Worm (Caenorhabditis elegans): Measurements from ENCODE around the gene mec-18.

Gene mec-18

DNA sequence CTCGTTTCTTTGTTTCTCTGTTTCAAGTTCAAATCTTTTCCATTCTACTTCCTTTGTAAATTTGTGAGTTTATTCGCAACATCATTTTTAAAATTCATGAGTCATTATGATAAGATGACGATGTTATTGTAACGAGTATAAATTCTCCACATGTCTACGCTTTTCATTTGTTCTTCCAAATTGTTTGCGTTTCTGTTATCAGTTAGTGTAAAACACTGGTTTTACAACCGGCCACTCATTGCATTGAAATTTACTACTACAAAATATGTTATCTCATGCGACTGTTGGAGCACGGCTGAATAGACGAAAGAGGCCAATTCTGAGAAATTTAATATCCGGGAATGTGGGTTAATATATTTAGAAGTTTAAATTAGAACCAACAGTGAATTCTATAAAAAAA, 8.4 kb upstream of the mec-18 start, which contains the start of gene C52B9.19:
C52B9.19 (plus strand) TSS at position 176 of the 400 bp plus-strand sequence.
- TF ChIP-seq fos-1 (tag; optimal IDR thresholded peaks at IDR 0.05): peak; percentile 53
- no peak for TF ChIP-seq unc-55 (GFP tag; optimal IDR thresholded peaks at IDR 0.05)
- TF ChIP-seq crh-2 (tag; optimal IDR thresholded peaks at IDR 0.05): peak; percentile 12

DNA sequence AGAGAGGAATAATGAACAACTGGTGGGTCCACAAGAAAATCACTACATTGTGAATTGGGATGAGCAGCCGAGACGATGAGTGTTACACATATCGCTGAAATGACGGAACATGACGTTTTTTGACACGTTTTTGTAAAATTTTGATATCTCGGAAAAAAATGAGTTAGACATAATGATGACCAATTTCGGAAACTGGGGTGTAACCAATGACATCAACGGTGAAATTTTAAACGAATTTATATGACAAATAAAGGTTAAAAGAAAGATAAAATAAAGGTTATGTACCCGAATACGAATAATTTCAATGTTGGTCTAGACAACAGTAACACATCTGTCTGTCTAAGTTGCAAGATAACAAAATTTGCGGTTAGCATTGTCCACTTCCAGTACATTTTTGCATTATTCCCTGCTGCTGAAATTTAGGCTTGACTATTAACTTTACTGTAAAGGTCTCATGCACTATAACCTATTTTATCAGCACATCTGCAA, 5.3 kb upstream of the mec-18 start, which contains the start of the genes twk-28 and ets-9:
twk-28 (minus strand) TSS at position 51 of the 489 bp plus-strand sequence.
ets-9 (plus strand) TSS at position 410 of the 489 bp plus-strand sequence.
- no peak for TF ChIP-seq nhr-23 (tag; optimal IDR thresholded peaks at IDR 0.05)
- TF ChIP-seq ZK546.5 (tag; optimal IDR thresholded peaks at IDR 0.05): no peak
- no peak for TF ChIP-seq unc-39 (tag; optimal IDR thresholded peaks at IDR 0.05)
- no peak for TF ChIP-seq ama-1 (optimal IDR thresholded peaks at IDR 0.05)
- TF ChIP-seq mdl-1 (tag; optimal IDR thresholded peaks at IDR 0.05): no peak
- no peak for TF ChIP-seq fos-1 (tag; optimal IDR thresholded peaks at IDR 0.05)
- no peak for TF ChIP-seq snpc-4 (tag; optimal IDR thresholded peaks at IDR 0.05)
- no peak for TF ChIP-seq mbf-1 (tag; optimal IDR thresholded peaks at IDR 0.05)
- no peak for TF ChIP-seq sem-4 (tag; optimal IDR thresholded peaks at IDR 0.05)
- no peak for TF ChIP-seq ztf-4 (tag; optimal IDR thresholded peaks at IDR 0.05)
- no peak for TF ChIP-seq ztf-11 (tag; optimal IDR thresholded peaks at IDR 0.05)
- TF ChIP-seq lin-11 (tag; optimal IDR thresholded peaks at IDR 0.05): no peak
- no peak for TF ChIP-seq mab-5 (tag; optimal IDR thresholded peaks at IDR 0.05)
- TF ChIP-seq lsy-2 (tag; optimal IDR thresholded peaks at IDR 0.05): no peak
- TF ChIP-seq lin-13 (GFP tag; optimal IDR thresholded peaks at IDR 0.05): no peak
- no peak for TF ChIP-seq nhr-12 (tag; optimal IDR thresholded peaks at IDR 0.05)
- TF ChIP-seq dmd-4 (tag; optimal IDR thresholded peaks at IDR 0.05): no peak

DNA sequence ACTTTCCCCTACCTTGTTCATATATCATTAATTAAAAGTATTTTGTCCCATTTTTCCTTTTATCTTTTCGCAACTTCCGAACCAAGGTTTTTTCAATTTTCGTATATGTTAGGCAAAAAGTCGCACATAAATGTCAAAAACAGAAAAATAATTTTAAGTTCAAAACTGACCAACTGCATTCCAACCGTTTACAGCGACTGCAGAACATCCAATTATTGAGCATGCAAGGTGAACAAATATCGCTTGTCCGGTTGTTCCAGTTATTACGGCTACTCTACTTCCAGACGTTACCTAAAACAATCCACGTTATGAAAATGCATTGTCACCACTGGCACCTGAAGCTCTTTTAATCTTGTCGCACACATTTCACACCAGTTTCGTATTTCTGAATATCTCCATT, 402 bp downstream of the mec-18 start, which contains the start of gene C52B9.10:
C52B9.10 (plus strand) TSS at position 301 of the 400 bp plus-strand sequence.
- TF ChIP-seq unc-39 (tag; optimal IDR thresholded peaks at IDR 0.05): no peak
- TF ChIP-seq Y55F3AM.14 (GFP tag; optimal IDR thresholded peaks at IDR 0.05): no peak
- no peak for TF ChIP-seq ceh-82 (tag; optimal IDR thresholded peaks at IDR 0.05)
- TF ChIP-seq zag-1 (tag; optimal IDR thresholded peaks at IDR 0.05): no peak
- TF ChIP-seq nhr-23 (tag; optimal IDR thresholded peaks at IDR 0.05): no peak
- no peak for TF ChIP-seq elt-3 (tag; optimal IDR thresholded peaks at IDR 0.05)
- TF ChIP-seq sma-3 (GFP tag; optimal IDR thresholded peaks at IDR 0.05): no peak
- TF ChIP-seq mdl-1 (tag; optimal IDR thresholded peaks at IDR 0.05): no peak

DNA sequence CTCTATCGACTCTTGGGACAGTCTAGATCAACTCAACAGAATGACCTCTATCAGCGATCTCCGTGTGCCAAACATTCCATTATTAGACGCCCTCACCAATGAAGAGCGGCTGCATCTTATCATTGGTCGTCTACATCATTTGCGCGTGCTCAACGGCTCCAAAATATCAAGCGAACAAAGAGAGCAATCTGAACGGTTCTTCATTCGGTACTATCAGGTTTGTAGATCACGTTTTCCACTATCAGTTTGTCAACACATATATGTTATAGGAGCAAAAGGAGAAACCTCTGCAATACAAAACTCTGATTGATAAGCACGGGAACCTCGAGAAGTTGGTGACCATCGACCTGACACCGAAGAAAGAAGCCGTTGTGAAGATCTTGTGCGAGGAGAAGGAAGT, 5.6 kb downstream of the mec-18 start:
- TF ChIP-seq mdl-1 (tag; optimal IDR thresholded peaks at IDR 0.05) (no peak), nhr-12 (tag; optimal IDR thresholded peaks at IDR 0.05) (no peak), unc-39 (tag; optimal IDR thresholded peaks at IDR 0.05) (no peak), aly-2 (tag; optimal IDR thresholded peaks at IDR 0.05) (no peak), ztf-11 (tag; optimal IDR thresholded peaks at IDR 0.05) (no peak), nhr-21 (tag; optimal IDR thresholded peaks at IDR 0.05) (no peak), gmeb-1 (tag; optimal IDR thresholded peaks at IDR 0.05) (no peak), nhr-77 (tag; optimal IDR thresholded peaks at IDR 0.05) (no peak)

DNA sequence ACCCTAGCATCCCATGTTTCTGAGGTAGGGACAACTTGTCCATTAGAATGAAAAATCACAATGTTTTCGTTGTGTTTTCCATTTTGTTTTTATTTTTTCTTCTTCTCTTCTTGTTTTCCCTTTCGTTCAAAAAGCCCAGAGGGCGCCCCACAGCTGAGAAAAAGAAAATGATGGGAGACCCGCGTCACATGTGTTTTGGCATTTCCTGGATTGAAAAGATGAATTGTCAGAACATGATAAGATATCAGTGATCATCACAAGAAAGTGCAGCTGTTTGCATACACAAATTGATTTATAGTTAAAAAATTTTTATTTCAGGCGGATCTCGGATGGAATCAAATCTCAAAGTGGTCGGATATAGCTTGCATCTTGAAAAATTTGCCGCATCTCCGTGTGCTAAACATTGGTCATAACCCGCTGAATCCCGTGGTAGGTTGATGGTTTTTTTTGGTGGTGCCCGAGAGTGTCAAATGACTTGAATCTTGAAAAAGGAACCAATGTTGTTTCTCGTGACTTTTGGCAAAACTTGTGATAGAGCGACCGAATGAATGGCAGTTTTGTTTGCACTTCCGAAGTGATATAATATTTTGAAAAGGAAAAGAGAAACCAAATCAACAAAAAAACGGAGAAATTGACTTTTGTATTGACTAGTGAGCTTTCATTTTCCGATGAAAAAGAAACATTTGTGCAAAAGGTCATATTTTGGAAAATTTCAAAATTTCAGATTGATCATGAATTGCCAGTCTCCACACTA, 7.7 kb downstream of the mec-18 start:
- TF ChIP-seq sma-9 (GFP tag; optimal IDR thresholded peaks at IDR 0.05) (peak; percentile 35), sma-9 (tag; optimal IDR thresholded peaks at IDR 0.05) (no peak), mab-5 (tag; optimal IDR thresholded peaks at IDR 0.05) (no peak), ztf-11 (tag; optimal IDR thresholded peaks at IDR 0.05) (no peak), nhr-129 (tag; optimal IDR thresholded peaks at IDR 0.05) (peak; percentile 53), lsy-2 (tag; optimal IDR thresholded peaks at IDR 0.05) (peak in 1 of 2 experiments; percentile 5)

DNA sequence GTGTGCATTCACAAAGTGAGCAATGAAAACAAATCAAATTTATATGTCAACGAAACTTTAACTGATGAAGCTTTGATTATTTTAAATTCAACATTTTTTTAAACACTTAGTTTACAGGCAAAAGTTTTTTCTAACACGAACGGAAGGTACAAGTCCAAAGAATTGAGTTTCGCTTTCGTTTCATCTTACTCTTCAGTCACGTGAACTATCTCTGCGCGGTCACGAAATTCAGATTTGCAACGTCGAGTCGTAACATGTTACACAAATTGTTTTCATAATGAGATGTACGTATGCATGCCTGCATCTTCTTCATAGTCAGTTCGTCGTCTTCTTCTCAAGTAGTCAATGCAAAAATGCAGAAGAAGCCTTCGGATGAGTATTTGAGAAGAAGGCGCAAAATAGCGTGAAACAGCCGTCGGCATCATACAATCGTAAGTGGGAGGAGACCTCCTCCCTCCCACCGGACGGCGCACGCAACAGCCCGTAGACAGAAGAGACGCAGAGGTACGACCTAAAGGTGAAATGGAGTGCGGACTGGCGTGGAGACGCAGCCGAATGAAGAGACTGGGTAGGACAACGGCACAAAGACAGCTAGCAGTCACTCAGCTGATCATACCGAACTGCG, 8.6 kb downstream of the mec-18 start, which contains the start of gene coel-1:
coel-1 (plus strand) TSS at position 381 of the 625 bp plus-strand sequence.
- TF ChIP-seq Y55F3AM.14 (GFP tag; optimal IDR thresholded peaks at IDR 0.05): no peak
- no peak for TF ChIP-seq nhr-11 (tag; optimal IDR thresholded peaks at IDR 0.05)
- no peak for TF ChIP-seq lin-13 (GFP tag; optimal IDR thresholded peaks at IDR 0.05)
- peak; percentile 30 for TF ChIP-seq crh-2 (tag; optimal IDR thresholded peaks at IDR 0.05)
- peak; percentile 4 for TF ChIP-seq ama-1 (optimal IDR thresholded peaks at IDR 0.05)
- no peak for TF ChIP-seq alr-1 (tag; optimal IDR thresholded peaks at IDR 0.05)
- no peak for TF ChIP-seq ceh-82 (tag; optimal IDR thresholded peaks at IDR 0.05)
- no peak for TF ChIP-seq ztf-4 (tag; optimal IDR thresholded peaks at IDR 0.05)
- no peak for TF ChIP-seq nhr-6 (tag; optimal IDR thresholded peaks at IDR 0.05)
- no peak for TF ChIP-seq nhr-10 (tag; optimal IDR thresholded peaks at IDR 0.05)
- TF ChIP-seq aly-2 (tag; optimal IDR thresholded peaks at IDR 0.05): no peak
- peak; percentile 43 for TF ChIP-seq fos-1 (tag; optimal IDR thresholded peaks at IDR 0.05)
- TF ChIP-seq sma-3 (GFP tag; optimal IDR thresholded peaks at IDR 0.05): peak; percentile 24
- no peak for TF ChIP-seq elt-3 (tag; optimal IDR thresholded peaks at IDR 0.05)
- TF ChIP-seq dmd-4 (tag; optimal IDR thresholded peaks at IDR 0.05): no peak
- TF ChIP-seq sma-9 (GFP tag; optimal IDR thresholded peaks at IDR 0.05): peak; percentile 72
- TF ChIP-seq sma-9 (tag; optimal IDR thresholded peaks at IDR 0.05): no peak
- no peak for TF ChIP-seq peb-1 (tag; optimal IDR thresholded peaks at IDR 0.05)
- TF ChIP-seq nhr-21 (tag; optimal IDR thresholded peaks at IDR 0.05): no peak
- TF ChIP-seq nhr-237 (tag; optimal IDR thresholded peaks at IDR 0.05): no peak
- TF ChIP-seq blmp-1 (tag; optimal IDR thresholded peaks at IDR 0.05; ENCODE audit: insufficient read depth): peak; percentile 57
- no peak for TF ChIP-seq mab-5 (tag; optimal IDR thresholded peaks at IDR 0.05)
- TF ChIP-seq nhr-129 (tag; optimal IDR thresholded peaks at IDR 0.05): peak; percentile 82

Measured in whole organism, L2 larva.